Worm (Caenorhabditis elegans): Measurements from ENCODE around the gene oac-15.

DNA sequence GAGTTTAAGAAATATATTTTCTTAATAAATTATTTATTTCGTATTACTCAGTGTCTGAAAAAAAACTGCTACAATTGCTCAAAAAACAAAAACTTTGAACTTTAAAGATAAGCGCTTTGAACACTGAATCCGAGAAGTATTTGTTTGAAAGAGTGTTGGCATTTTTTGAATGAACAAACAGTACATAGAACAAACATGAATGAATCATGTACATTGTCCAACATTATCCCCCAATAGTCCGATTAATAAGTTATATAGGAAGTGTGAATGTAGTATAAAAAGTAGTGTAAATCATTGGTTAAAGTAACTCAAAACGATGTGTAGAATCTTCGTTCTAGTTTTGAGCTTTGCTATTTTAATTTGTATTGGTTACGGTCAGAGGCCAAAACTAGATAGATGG lies 8.0 kb downstream of the oac-15 start, which contains the start of gene F11A5.17:
- no peak for TF ChIP-seq ceh-82 (tag; optimal IDR thresholded peaks at IDR 0.05)
- TF ChIP-seq unc-62 (GFP tag; optimal IDR thresholded peaks at IDR 0.05), result no peak
- TF ChIP-seq nhr-23 (tag; optimal IDR thresholded peaks at IDR 0.05), result no peak
- no peak for TF ChIP-seq ceh-28 (tag; optimal IDR thresholded peaks at IDR 0.05)
- TF ChIP-seq nhr-11 (tag; optimal IDR thresholded peaks at IDR 0.05), result no peak
- no peak for TF ChIP-seq unc-39 (tag; optimal IDR thresholded peaks at IDR 0.05)
- no peak for TF ChIP-seq zag-1 (tag; optimal IDR thresholded peaks at IDR 0.05)
- TF ChIP-seq ama-1 (optimal IDR thresholded peaks at IDR 0.05), result no peak
- TF ChIP-seq pqm-1 (tag; optimal IDR thresholded peaks at IDR 0.05), result no peak
- no peak for TF ChIP-seq nhr-67 (tag; optimal IDR thresholded peaks at IDR 0.05)
- TF ChIP-seq fos-1 (tag; optimal IDR thresholded peaks at IDR 0.05), result no peak
- no peak for TF ChIP-seq lin-15B (tag; optimal IDR thresholded peaks at IDR 0.05)

All from whole organism, L3 larva.